Fruit fly (Drosophila melanogaster) whole organism, embryonic: ENCODE measurements around the gene CG18213.
"Not testable (repeated sequence)": the region's sequence is repeated elsewhere in the genome, so short reads cannot be mapped to it uniquely, and the experiment has no call there.

Experiments
- BEAF-32 ChIP-seq: fragments of 200-800 bp; sonication (Bioruptor generic); optimal IDR thresholded peaks from 3 replicates; lab custom pipeline; 2017; ENCODE audit warnings: missing biosample characterization, missing genetic modification characterization, mild to moderate bottlenecking, moderate library complexity, missing genetic modification reagents
- CG10209 ChIP-seq: fragments of 200-800 bp; sonication (Bioruptor generic); optimal IDR thresholded peaks from 3 replicates; lab custom pipeline; 2017; ENCODE audit warnings: missing biosample characterization, mild to moderate bottlenecking, missing genetic modification characterization, missing genetic modification reagents
- CG11247 ChIP-seq: fragments of 200-800 bp; sonication (Bioruptor generic); IDR thresholded peaks from 2 replicates; pipeline ENCODE4 v1.3.6; 2022; ENCODE audit warnings: missing biosample characterization, missing genetic modification characterization
- CG11504 ChIP-seq: fragments of 200-800 bp; sonication (Bioruptor generic); optimal IDR thresholded peaks from 3 replicates; lab custom pipeline; 2019; ENCODE audit warnings: missing biosample characterization, mild to moderate bottlenecking, missing genetic modification characterization, moderate library complexity
- CG12071 ChIP-seq: fragments of 200-800 bp; sonication (Bioruptor generic); optimal IDR thresholded peaks from 3 replicates; lab custom pipeline; 2018; ENCODE audit warnings: missing biosample characterization, mild to moderate bottlenecking, missing genetic modification characterization
- CG12236 ChIP-seq: fragments of 200-800 bp; sonication (Bioruptor generic); optimal IDR thresholded peaks from 2 replicates; lab custom pipeline; 2016; ENCODE audit warnings: missing biosample characterization, missing genetic modification characterization
- CG12744 ChIP-seq: fragments of 200-800 bp; sonication (Bioruptor generic); optimal IDR thresholded peaks from 2 replicates; lab custom pipeline; 2016; ENCODE audit warnings: missing biosample characterization, missing genetic modification characterization
- CG14050 ChIP-seq: fragments of 200-800 bp; sonication (Bioruptor generic); IDR thresholded peaks from 3 replicates; pipeline ENCODE4 v1.3.6; 2022; ENCODE audit warnings: missing biosample characterization, missing genetic modification characterization
- CG15269 ChIP-seq: fragments of 200-800 bp; sonication (Bioruptor generic); optimal IDR thresholded peaks from 2 replicates; lab custom pipeline; 2018; ENCODE audit warnings: missing biosample characterization, mild to moderate bottlenecking, missing genetic modification characterization, moderate library complexity
- CG1603 ChIP-seq: fragments of 200-800 bp; sonication (Bioruptor generic); optimal IDR thresholded peaks from 2 replicates; lab custom pipeline; 2019; ENCODE audit warnings: missing biosample characterization, mild to moderate bottlenecking, missing genetic modification characterization, moderate library complexity
- CG17186 ChIP-seq: fragments of 200-800 bp; sonication (Bioruptor generic); optimal IDR thresholded peaks from 3 replicates; lab custom pipeline; 2017; ENCODE audit warnings: missing biosample characterization, missing genetic modification reagents, missing genetic modification characterization
- CG17361 ChIP-seq: fragments of 200-800 bp; sonication (Bioruptor generic); IDR thresholded peaks from 3 replicates; pipeline ENCODE4 v1.3.6; 2022; ENCODE audit warnings: missing biosample characterization, missing genetic modification characterization
- CG17568 ChIP-seq: fragments of 200-800 bp; sonication (Bioruptor generic); optimal IDR thresholded peaks from 2 replicates; lab custom pipeline; 2018; ENCODE audit warnings: missing biosample characterization, mild to moderate bottlenecking, missing genetic modification characterization, moderate library complexity
- CG2199 ChIP-seq: fragments of 200-800 bp; sonication (Bioruptor generic); IDR thresholded peaks from 3 replicates; pipeline ENCODE4 v1.3.6; 2022; ENCODE audit warnings: missing biosample characterization, missing genetic modification characterization
- CG30403 ChIP-seq: fragments of 200-800 bp; sonication (Bioruptor generic); optimal IDR thresholded peaks from 3 replicates; lab custom pipeline; 2016; ENCODE audit warnings: missing biosample characterization, missing genetic modification characterization
- CG30431 ChIP-seq: fragments of 200-800 bp; sonication (Bioruptor generic); optimal IDR thresholded peaks from 2 replicates; lab custom pipeline; 2017; ENCODE audit warnings: missing biosample characterization, missing genetic modification characterization
- CG31441 ChIP-seq: fragments of 200-800 bp; sonication (Bioruptor generic); IDR thresholded peaks from 2 replicates; pipeline ENCODE4 v1.3.6; 2022; ENCODE audit warnings: missing biosample characterization, missing genetic modification characterization
- CG3995 ChIP-seq: fragments of 200-800 bp; sonication (Bioruptor generic); optimal IDR thresholded peaks from 3 replicates; lab custom pipeline; 2016; ENCODE audit warnings: missing biosample characterization, missing genetic modification characterization
- CG5953 ChIP-seq: fragments of 200-800 bp; sonication (Bioruptor generic); IDR thresholded peaks from 2 replicates; pipeline ENCODE4 v1.3.6; 2022; ENCODE audit warnings: missing biosample characterization, missing genetic modification characterization
- D19B ChIP-seq: fragments of 200-800 bp; sonication (Bioruptor generic); optimal IDR thresholded peaks from 2 replicates; lab custom pipeline; 2017; ENCODE audit warnings: missing biosample characterization, mild to moderate bottlenecking, missing genetic modification characterization
- Eip74EF ChIP-seq, 2 experiments: fragments of 200-800 bp in 1 of 2; fragments of >200 bp in 1 of 2; sonication (Bioruptor generic) in 1 of 2; optimal IDR thresholded peaks; 2 replicates each; lab custom pipeline; 2017 to 2019; ENCODE audit warnings: missing biosample characterization in 2 of 2, missing genetic modification characterization in 2 of 2, mild to moderate bottlenecking in 1 of 2, moderate library complexity in 1 of 2
- HLH3B ChIP-seq: fragments of 200-800 bp; sonication (Bioruptor generic); IDR thresholded peaks from 2 replicates; pipeline ENCODE4 v1.3.6; 2022; ENCODE audit warnings: missing biosample characterization, missing genetic modification characterization
- Hey ChIP-seq: fragments of 200-800 bp; sonication (Bioruptor generic); optimal IDR thresholded peaks from 3 replicates; lab custom pipeline; 2018; ENCODE audit warnings: missing biosample characterization, mild to moderate bottlenecking, missing genetic modification characterization
- Hmx ChIP-seq: fragments of 200-800 bp; sonication (Bioruptor generic); optimal IDR thresholded peaks from 2 replicates; lab custom pipeline; 2016; ENCODE audit warnings: missing biosample characterization, missing genetic modification characterization
- Hr51 ChIP-seq, 2 experiments: fragments of 200-800 bp; sonication (Bioruptor generic); optimal IDR thresholded peaks; 2 replicates in 1 of 2; 3 replicates in 1 of 2; lab custom pipeline; 2016 to 2018; ENCODE audit warnings: missing biosample characterization in 2 of 2, missing genetic modification characterization in 2 of 2, mild to moderate bottlenecking in 1 of 2, moderate library complexity in 1 of 2
- Hr78 ChIP-seq, 2 experiments: fragments of 200-800 bp in 1 of 2; fragments of >200 bp in 1 of 2; sonication (Bioruptor generic) in 1 of 2; optimal IDR thresholded peaks; 2 replicates each; lab custom pipeline; 2017 to 2019; ENCODE audit warnings: missing biosample characterization in 2 of 2, missing genetic modification characterization in 2 of 2, mild to moderate bottlenecking in 1 of 2, moderate library complexity in 1 of 2
- NK7.1 ChIP-seq: fragments of 200-800 bp; sonication (Bioruptor generic); optimal IDR thresholded peaks from 3 replicates; lab custom pipeline; 2016; ENCODE audit warnings: missing biosample characterization, missing genetic modification characterization
- Oli ChIP-seq: fragments of 200-800 bp; sonication (Bioruptor generic); optimal IDR thresholded peaks from 2 replicates; lab custom pipeline; 2018; ENCODE audit warnings: missing biosample characterization, mild to moderate bottlenecking, missing genetic modification characterization, moderate library complexity
- Rx ChIP-seq: fragments of 200-800 bp; sonication (Bioruptor generic); IDR thresholded peaks from 2 replicates; pipeline ENCODE4 v1.3.6; 2022; ENCODE audit warnings: missing biosample characterization, missing genetic modification characterization
- Trl ChIP-seq, 3 experiments: fragments of >200 bp in 2 of 3; fragments of 200-800 bp in 1 of 3; sonication (Bioruptor generic) in 1 of 3; optimal IDR thresholded peaks; 2 replicates in 1 of 3; 3 replicates in 2 of 3; lab custom pipeline; 2016 to 2017; ENCODE audit warnings: missing biosample characterization in 1 of 3, missing genetic modification characterization in 1 of 3
- Xbp1 ChIP-seq: fragments of 200-800 bp; sonication (Bioruptor generic); optimal IDR thresholded peaks from 3 replicates; lab custom pipeline; 2016; ENCODE audit warnings: missing biosample characterization, mild to moderate bottlenecking, missing genetic modification characterization
- ab ChIP-seq: fragments of 200-800 bp; sonication (Bioruptor generic); optimal IDR thresholded peaks from 2 replicates; lab custom pipeline; 2016; ENCODE audit warnings: missing biosample characterization, missing genetic modification characterization
- ash1 ChIP-seq: fragments of 200-800 bp; sonication (Bioruptor generic); optimal IDR thresholded peaks from 2 replicates; lab custom pipeline; 2018; ENCODE audit warnings: missing biosample characterization, mild to moderate bottlenecking, missing genetic modification characterization
- bigmax ChIP-seq: fragments of 200-800 bp; sonication (Bioruptor generic); optimal IDR thresholded peaks from 2 replicates; lab custom pipeline; 2018; ENCODE audit warnings: missing biosample characterization, mild to moderate bottlenecking, missing genetic modification characterization
- chinmo ChIP-seq: fragments of 200-800 bp; sonication (Bioruptor generic); IDR thresholded peaks from 4 replicates; pipeline ENCODE4 v1.3.6; 2022; ENCODE audit warnings: missing biosample characterization, missing genetic modification characterization; ENCODE audit not compliant: partially characterized antibody
- chm ChIP-seq: fragments of 200-800 bp; sonication (Bioruptor generic); IDR thresholded peaks from 2 replicates; pipeline ENCODE4 v1.3.6; 2022; ENCODE audit warnings: missing biosample characterization, missing genetic modification characterization
- dm ChIP-seq: fragments of 200-800 bp; sonication (Bioruptor generic); optimal IDR thresholded peaks from 3 replicates; lab custom pipeline; 2016; ENCODE audit warnings: missing biosample characterization, missing genetic modification characterization
- dmrt99B ChIP-seq: fragments of 200-800 bp; sonication (Bioruptor generic); optimal IDR thresholded peaks from 2 replicates; lab custom pipeline; 2018; ENCODE audit warnings: missing biosample characterization, mild to moderate bottlenecking, missing genetic modification characterization, moderate library complexity
- dpn ChIP-seq, 2 experiments: fragments of 200-800 bp; sonication (Bioruptor generic); optimal IDR thresholded peaks; 3 replicates each; lab custom pipeline; 2016; ENCODE audit warnings: missing biosample characterization in 2 of 2, missing genetic modification characterization in 2 of 2
- grau ChIP-seq: fragments of 200-800 bp; optimal IDR thresholded peaks from 3 replicates; lab custom pipeline; 2019; ENCODE audit warnings: missing biosample characterization, mild to moderate bottlenecking, missing genetic modification characterization, moderate library complexity
- ham ChIP-seq: fragments of 200-800 bp; sonication (Bioruptor generic); IDR thresholded peaks from 2 replicates; pipeline ENCODE4 v1.3.6; 2022; ENCODE audit warnings: missing biosample characterization, missing genetic modification characterization
- insv ChIP-seq, 2 experiments: fragments of 200-800 bp; sonication (Bioruptor generic); optimal IDR thresholded peaks; 3 replicates each; lab custom pipeline; 2016 to 2018; ENCODE audit warnings: missing biosample characterization in 2 of 2, missing genetic modification characterization in 2 of 2
- lov ChIP-seq, 2 experiments: fragments of 200-800 bp in 1 of 2; fragments of >200 bp in 1 of 2; sonication (Bioruptor generic) in 1 of 2; IDR thresholded peaks in 1 of 2; optimal IDR thresholded peaks in 1 of 2; 2 replicates in 1 of 2; 3 replicates in 1 of 2; pipeline versions ENCODE4 v1.3.6 to Lab custom; 2017 to 2022; ENCODE audit warnings: missing biosample characterization in 1 of 2, missing genetic modification characterization in 1 of 2
- pho ChIP-seq: fragments of 200-800 bp; sonication (Bioruptor generic); optimal IDR thresholded peaks from 2 replicates; lab custom pipeline; 2016; ENCODE audit warnings: missing biosample characterization, missing genetic modification characterization
- sima ChIP-seq: fragments of 200-800 bp; sonication (Bioruptor generic); optimal IDR thresholded peaks from 2 replicates; lab custom pipeline; 2016; ENCODE audit warnings: missing biosample characterization, missing genetic modification characterization
- trh ChIP-seq: fragments of 200-800 bp; sonication (Bioruptor generic); optimal IDR thresholded peaks from 2 replicates; lab custom pipeline; 2016; ENCODE audit warnings: missing biosample characterization, missing genetic modification characterization
- tup ChIP-seq: fragments of 200-800 bp; sonication (Bioruptor generic); optimal IDR thresholded peaks from 2 replicates; lab custom pipeline; 2016; ENCODE audit warnings: missing biosample characterization, mild to moderate bottlenecking, missing genetic modification characterization, moderate library complexity
- unpg ChIP-seq: fragments of 200-800 bp; sonication (Bioruptor generic); optimal IDR thresholded peaks from 3 replicates; lab custom pipeline; 2018; ENCODE audit warnings: missing biosample characterization, mild to moderate bottlenecking, missing genetic modification characterization, moderate library complexity

The CG18213 gene

dm6 chr3R:16991781-16992180, 48.2 kb downstream of the CG18213 start, which contains the start of gene EMC2B (continued):
- TF ChIP-seq CG12071 = no peak
- no peak for TF ChIP-seq lov (optimal IDR thresholded peaks at IDR 0.05; lab: Kevin White, UChicago)
- no peak for TF ChIP-seq lov (GFP tag; IDR thresholded peaks at IDR 0.05; lab: Robert Waterston, UW)
- peak; percentile 42 for TF ChIP-seq NK7.1 (GFP tag; lab: Kevin White, UChicago)
- no peak for TF ChIP-seq CG30431 (GFP tag; lab: Kevin White, UChicago)
- peak; percentile 31 for TF ChIP-seq BEAF-32 (GFP tag; lab: Kevin White, UChicago)
- peak; percentile 38 for TF ChIP-seq Xbp1
- TF ChIP-seq Hey (tag; lab: Kevin White, UChicago) = no peak
- no peak for TF ChIP-seq ham
- TF ChIP-seq CG10209 (GFP tag; lab: Kevin White, UChicago) = no peak
- TF ChIP-seq CG31441 = no peak
- TF ChIP-seq tup = no peak
- TF ChIP-seq pho (GFP tag; lab: Kevin White, UChicago) = no peak
- peak; percentile 70 for TF ChIP-seq CG1603
- TF ChIP-seq trh (GFP tag; lab: Kevin White, UChicago) = no peak
- TF ChIP-seq ash1 (GFP tag; lab: Kevin White, UChicago) = no peak
- no peak for TF ChIP-seq CG12744 (GFP tag; lab: Kevin White, UChicago)
- TF ChIP-seq CG30403 (GFP tag; lab: Kevin White, UChicago) = peak; percentile 58
- TF ChIP-seq CG17186 (GFP tag; lab: Kevin White, UChicago) = no peak
- TF ChIP-seq CG3995 (GFP tag; lab: Kevin White, UChicago) = peak; percentile 2
- TF ChIP-seq CG17361 (GFP tag; lab: Robert Waterston, UW) = no peak
- no peak for TF ChIP-seq CG5953 (GFP tag; lab: Robert Waterston, UW)
- TF ChIP-seq Hr78 (GFP tag; optimal IDR thresholded peaks at IDR 0.05; lab: Kevin White, UChicago) = no peak
- TF ChIP-seq Hmx (GFP tag; lab: Kevin White, UChicago) = no peak
- TF ChIP-seq CG11247 = no peak
- peak in 1 of 2 experiments; percentile 52 for TF ChIP-seq insv (GFP tag; optimal IDR thresholded peaks at IDR 0.05; lab: Kevin White, UChicago)
- TF ChIP-seq HLH3B = no peak
- TF ChIP-seq chinmo (GFP tag; lab: Robert Waterston, UW) = no peak
- TF ChIP-seq dm (GFP tag; lab: Kevin White, UChicago) = peak; percentile 43

- TF ChIP-seq Rx; sima; CG2199 (GFP tag; lab: Robert Waterston, UW): not testable (repeated sequence)
Measured at dm6 chr3R:16988514-16988913, 51.5 kb downstream of the CG18213 start, which contains the start of gene MESK4. TSS of gene MESK4 (plus strand) at chr3R:16988814.

- TF ChIP-seq CG17568 (GFP tag; lab: Kevin White, UChicago) (no peak), CG11504 (tag; lab: Kevin White, UChicago) (peak; percentile 11), chm (no peak), dpn (GFP tag; optimal IDR thresholded peaks at IDR 0.05; lab: Kevin White, UChicago) (peak in 1 of 2 experiments; percentile 10), ab (GFP tag; lab: Kevin White, UChicago) (no peak), Oli (tag; lab: Kevin White, UChicago) (peak; percentile 21), Trl (optimal IDR thresholded peaks at IDR 0.05; lab: Kevin White, UChicago) (peak in 1 of 2 experiments; percentile 20), Trl (GFP tag; optimal IDR thresholded peaks at IDR 0.05; lab: Kevin White, UChicago) (no peak), bigmax (GFP tag; lab: Kevin White, UChicago) (no peak), CG1603 (peak; percentile 39), CG14050 (GFP tag; lab: Robert Waterston, UW) (no peak), dmrt99B (peak; percentile 7), Hr51 (GFP tag; optimal IDR thresholded peaks at IDR 0.05; lab: Kevin White, UChicago) (peak in 1 of 2 experiments; percentile 26), CG15269 (tag; lab: Kevin White, UChicago) (peak; percentile 24), Eip74EF (GFP tag; optimal IDR thresholded peaks at IDR 0.05; lab: Kevin White, UChicago) (peak in 1 of 2 experiments; percentile 39), grau (tag; lab: Kevin White, UChicago) (peak; percentile 81), D19B (GFP tag; lab: Kevin White, UChicago) (no peak), CG12236 (GFP tag; lab: Kevin White, UChicago) (no peak), unpg (GFP tag; lab: Kevin White, UChicago) (peak; percentile 33)
Measured at dm6 chr3R:16987924-16988298, 52.1 kb downstream of the CG18213 start.
